Fruit fly (Drosophila melanogaster): ENCODE measurements around the gene Bdbt.
A peak's percentile ranks its signal among the peaks of the same experiment; 100 is the strongest.

The Bdbt gene

DNA sequence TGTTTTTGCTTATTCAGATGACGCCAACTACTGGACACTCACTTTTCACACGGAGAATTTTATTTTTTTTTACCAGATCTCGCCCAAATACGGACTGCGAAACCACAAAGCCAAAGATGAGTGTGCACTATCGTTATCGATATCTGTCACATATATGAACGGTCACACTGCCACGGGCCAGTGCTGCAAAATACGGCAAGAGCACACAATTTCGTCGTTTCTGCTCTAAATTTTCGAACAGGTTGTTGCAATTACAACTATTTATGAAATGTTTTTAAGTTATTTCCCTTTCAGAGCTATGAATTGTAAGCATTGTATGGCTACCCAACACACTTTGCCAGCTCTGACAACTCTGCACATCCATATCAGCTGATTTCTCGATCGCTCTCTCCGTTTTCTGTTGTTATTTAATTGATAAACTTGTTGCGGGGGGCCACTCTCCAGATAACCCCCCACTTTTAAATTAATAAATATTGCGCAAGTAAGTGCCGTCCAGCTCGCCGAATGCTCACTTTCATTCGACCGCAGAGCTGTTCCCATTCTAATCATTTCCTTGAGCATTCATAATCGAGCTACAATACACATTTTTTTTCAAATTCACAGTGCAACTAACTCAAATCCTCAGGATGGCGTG lies 8.8 kb upstream of the Bdbt start, which contains the start of the genes slmb and CG5793 (continued):
- TF ChIP-seq Rfx (GFP tag; IDR thresholded peaks at IDR 0.05) (peak; percentile 46), Hsf (GFP tag; optimal IDR thresholded peaks at IDR 0.05) (peak; percentile 35), CG18262 (tag; optimal IDR thresholded peaks at IDR 0.05) (no peak), trh (GFP tag; optimal IDR thresholded peaks at IDR 0.05) (peak; percentile 33), cwo (GFP tag; optimal IDR thresholded peaks at IDR 0.05) (no peak), CG18011 (GFP tag; optimal IDR thresholded peaks at IDR 0.05) (peak; percentile 28), CG30403 (GFP tag; optimal IDR thresholded peaks at IDR 0.05) (peak; percentile 62), CG9817 (tag; optimal IDR thresholded peaks at IDR 0.05) (peak; percentile 24), zfh1 (GFP tag; IDR thresholded peaks at IDR 0.05) (peak; percentile 64; the same call in 2 of the 3 replicates), CG10979 (tag; optimal IDR thresholded peaks at IDR 0.05) (no peak), Max (GFP tag; optimal IDR thresholded peaks at IDR 0.05) (peak; percentile 15), Opbp (GFP tag; IDR thresholded peaks at IDR 0.05; ENCODE audit: partially characterized antibody) (peak; percentile 53; the same call in 1 of the 3 replicates), CG7745 (tag; optimal IDR thresholded peaks at IDR 0.05) (no peak), sima (GFP tag; optimal IDR thresholded peaks at IDR 0.05) (peak; percentile 16), prd (optimal IDR thresholded peaks at IDR 0.05) (no peak), prd (GFP tag; IDR thresholded peaks at IDR 0.05) (peak; percentile 52; the same call in 1 of the 3 replicates), BEAF-32 (GFP tag; optimal IDR thresholded peaks at IDR 0.05) (peak; percentile 83), Fer3 (tag; optimal IDR thresholded peaks at IDR 0.05) (peak; percentile 18), CG12744 (GFP tag; optimal IDR thresholded peaks at IDR 0.05) (no peak), CG18599 (GFP tag; optimal IDR thresholded peaks at IDR 0.05) (no peak), nerfin-1 (tag; optimal IDR thresholded peaks at IDR 0.05) (no peak), mirr (GFP tag; optimal IDR thresholded peaks at IDR 0.05) (no peak), phol (tag; optimal IDR thresholded peaks at IDR 0.05) (peak; percentile 61), kay (GFP tag; optimal IDR thresholded peaks at IDR 0.05) (peak; percentile 73), shn (GFP tag; optimal IDR thresholded peaks at IDR 0.05) (peak; percentile 72), Pdp1 (GFP tag; optimal IDR thresholded peaks at IDR 0.05) (peak; percentile 39 to 99), unc-4 (GFP tag; IDR thresholded peaks at IDR 0.05; ENCODE audit: partially characterized antibody) (peak; percentile 72), CG13123 (GFP tag; optimal IDR thresholded peaks at IDR 0.05) (no peak), CG17829 (tag; optimal IDR thresholded peaks at IDR 0.05) (no peak), CG10431 (GFP tag; optimal IDR thresholded peaks at IDR 0.05) (peak; percentile 73), Optix (GFP tag; IDR thresholded peaks at IDR 0.05) (no peak), hbn (GFP tag; IDR thresholded peaks at IDR 0.05; ENCODE audit: partially characterized antibody) (0 out of 2 replicates have a peak, but pooled peaks have one; percentile 46), CTCF (GFP tag; optimal IDR thresholded peaks at IDR 0.05) (no peak), sug (tag; optimal IDR thresholded peaks at IDR 0.05) (peak; percentile 100), CG12659 (GFP tag; optimal IDR thresholded peaks at IDR 0.05) (peak; percentile 81), z (GFP tag; IDR thresholded peaks at IDR 0.05) (no peak), CG1792 (GFP tag; optimal IDR thresholded peaks at IDR 0.05) (peak; percentile 60), Doc2 (GFP tag; IDR thresholded peaks at IDR 0.05) (no peak), CG1602 (GFP tag; optimal IDR thresholded peaks at IDR 0.05) (peak; percentile 12), CG12236 (GFP tag; optimal IDR thresholded peaks at IDR 0.05) (no peak), CG15514 (GFP tag; optimal IDR thresholded peaks at IDR 0.05) (peak; percentile 68), CG12769 (tag; optimal IDR thresholded peaks at IDR 0.05) (no peak), fd64A (GFP tag; optimal IDR thresholded peaks at IDR 0.05) (no peak), Dll (GFP tag; IDR thresholded peaks at IDR 0.05; ENCODE audit: partially characterized antibody) (peak; percentile 69), CG1832 (GFP tag; optimal IDR thresholded peaks at IDR 0.05) (no peak), YL-1 (GFP tag; optimal IDR thresholded peaks at IDR 0.05) (peak; percentile 28), zfh2 (GFP tag; optimal IDR thresholded peaks at IDR 0.05) (peak; percentile 74), E2f1 (GFP tag; IDR thresholded peaks at IDR 0.05) (no peak), CG6254 (GFP tag; optimal IDR thresholded peaks at IDR 0.05) (no peak)
